Fruit fly (Drosophila melanogaster) whole organism, embryonic: ENCODE results near the gene blot.

ENCODE experiments used
- ATbp ChIP-seq: fragments of 200-800 bp; sonication (Bioruptor generic); optimal IDR thresholded peaks from 2 replicates; lab custom pipeline; 2017; ENCODE audit warnings: missing biosample characterization, mild to moderate bottlenecking, missing genetic modification characterization, missing genetic modification reagents
- Abd-B ChIP-seq: fragments of 200-800 bp; sonication (Bioruptor generic); optimal IDR thresholded peaks from 2 replicates; lab custom pipeline; 2018; ENCODE audit warnings: missing biosample characterization, mild to moderate bottlenecking, missing genetic modification characterization, moderate library complexity
- CG11093 ChIP-seq: fragments of 200-800 bp; sonication (Bioruptor generic); IDR thresholded peaks from 3 replicates; pipeline ENCODE4 v1.3.6; 2022; ENCODE audit warnings: missing biosample characterization, missing genetic modification characterization
- CG11695 ChIP-seq: fragments of 200-800 bp; sonication (Bioruptor generic); IDR thresholded peaks from 3 replicates; pipeline ENCODE4 v1.3.6; 2022; ENCODE audit warnings: missing biosample characterization, missing genetic modification characterization
- CG12769 ChIP-seq: fragments of 200-800 bp; sonication (Bioruptor generic); optimal IDR thresholded peaks from 2 replicates; lab custom pipeline; 2019; ENCODE audit warnings: missing biosample characterization, mild to moderate bottlenecking, missing genetic modification characterization, moderate library complexity
- CG13775 ChIP-seq: fragments of 200-800 bp; sonication (Bioruptor generic); optimal IDR thresholded peaks from 3 replicates; lab custom pipeline; 2017; ENCODE audit warnings: missing biosample characterization, mild to moderate bottlenecking, missing genetic modification characterization
- CG1529 ChIP-seq: fragments of 200-800 bp; sonication (Bioruptor generic); optimal IDR thresholded peaks from 3 replicates; lab custom pipeline; 2018; ENCODE audit warnings: missing biosample characterization, missing genetic modification characterization
- CG15479 ChIP-seq: fragments of 200-800 bp; sonication (Bioruptor generic); optimal IDR thresholded peaks from 3 replicates; lab custom pipeline; 2019; ENCODE audit warnings: missing biosample characterization, mild to moderate bottlenecking, missing genetic modification characterization, moderate library complexity
- CG17612 ChIP-seq: fragments of 200-800 bp; sonication (Bioruptor generic); IDR thresholded peaks from 2 replicates; pipeline ENCODE4 v1.3.6; 2022; ENCODE audit warnings: missing biosample characterization, missing genetic modification characterization
- CG2116 ChIP-seq: fragments of 200-800 bp; sonication (Bioruptor generic); optimal IDR thresholded peaks from 3 replicates; lab custom pipeline; 2018; ENCODE audit warnings: missing biosample characterization, mild to moderate bottlenecking, missing genetic modification characterization
- CG2202 ChIP-seq: fragments of 200-800 bp; sonication (Bioruptor generic); optimal IDR thresholded peaks from 2 replicates; lab custom pipeline; 2018; ENCODE audit warnings: missing biosample characterization, mild to moderate bottlenecking, missing genetic modification characterization
- CG2712 ChIP-seq: fragments of 200-800 bp; optimal IDR thresholded peaks from 3 replicates; lab custom pipeline; 2019; ENCODE audit warnings: missing biosample characterization, mild to moderate bottlenecking, missing genetic modification characterization, moderate library complexity
- CG30431 ChIP-seq: fragments of 200-800 bp; sonication (Bioruptor generic); optimal IDR thresholded peaks from 2 replicates; lab custom pipeline; 2017; ENCODE audit warnings: missing biosample characterization, missing genetic modification characterization
- CG33557 ChIP-seq: fragments of 200-800 bp; sonication (Bioruptor generic); optimal IDR thresholded peaks from 2 replicates; lab custom pipeline; 2019; ENCODE audit warnings: missing biosample characterization, mild to moderate bottlenecking, missing genetic modification characterization, moderate library complexity
- CG34422 ChIP-seq: fragments of 200-800 bp; sonication (Bioruptor generic); IDR thresholded peaks from 3 replicates; pipeline ENCODE4 v1.3.6; 2022; ENCODE audit warnings: missing biosample characterization, missing genetic modification characterization
- CG4360 ChIP-seq: fragments of 200-800 bp; sonication (Bioruptor generic); IDR thresholded peaks from 2 replicates; pipeline ENCODE4 v1.3.6; 2022; ENCODE audit warnings: missing biosample characterization, missing genetic modification characterization
- CG8765 ChIP-seq: fragments of 200-800 bp; sonication (Bioruptor generic); IDR thresholded peaks from 2 replicates; pipeline ENCODE4 v1.3.6; 2022; ENCODE audit warnings: missing biosample characterization, missing genetic modification characterization
- CTCF ChIP-seq: fragments of 200-800 bp; sonication (Bioruptor generic); optimal IDR thresholded peaks from 2 replicates; lab custom pipeline; 2017; ENCODE audit warnings: missing biosample characterization, mild to moderate bottlenecking, missing genetic modification characterization, moderate library complexity
- Drgx ChIP-seq: fragments of 200-800 bp; sonication (Bioruptor generic); IDR thresholded peaks from 2 replicates; pipeline ENCODE4 v1.3.6; 2022; ENCODE audit warnings: missing biosample characterization, missing genetic modification characterization
- Ets65A ChIP-seq: fragments of 200-800 bp; sonication (Bioruptor generic); peaks from one replicate; lab custom pipeline; 2016; ENCODE audit warnings: missing biosample characterization, missing genetic modification characterization
- Ets97D ChIP-seq: fragments of 200-800 bp; sonication (Bioruptor generic); optimal IDR thresholded peaks from 3 replicates; lab custom pipeline; 2016; ENCODE audit warnings: missing biosample characterization, missing genetic modification characterization
- GATAe ChIP-seq: fragments of 200-800 bp; sonication (Bioruptor generic); conservative IDR thresholded peaks from 2 replicates; pipeline ENCODE4 v1.3.6; 2022; ENCODE audit warnings: missing biosample characterization, missing genetic modification characterization
- Hmx ChIP-seq: fragments of 200-800 bp; sonication (Bioruptor generic); optimal IDR thresholded peaks from 2 replicates; lab custom pipeline; 2016; ENCODE audit warnings: missing biosample characterization, missing genetic modification characterization
- Hr51 ChIP-seq, 2 experiments: fragments of 200-800 bp; sonication (Bioruptor generic); optimal IDR thresholded peaks; 2 replicates in 1 of 2; 3 replicates in 1 of 2; lab custom pipeline; 2016 to 2018; ENCODE audit warnings: missing biosample characterization in 2 of 2, missing genetic modification characterization in 2 of 2, mild to moderate bottlenecking in 1 of 2, moderate library complexity in 1 of 2
- Mes4 ChIP-seq: fragments of 200-800 bp; sonication (Bioruptor generic); optimal IDR thresholded peaks from 2 replicates; lab custom pipeline; 2016; ENCODE audit warnings: missing biosample characterization, missing genetic modification characterization
- NFAT ChIP-seq: fragments of 200-800 bp; sonication (Bioruptor generic); IDR thresholded peaks from 2 replicates; pipeline ENCODE4 v1.3.6; 2022; ENCODE audit warnings: missing biosample characterization, missing genetic modification characterization
- Sry-β ChIP-seq: fragments of 200-800 bp; sonication (Bioruptor generic); optimal IDR thresholded peaks from 2 replicates; lab custom pipeline; 2018; ENCODE audit warnings: missing biosample characterization, mild to moderate bottlenecking, missing genetic modification characterization, moderate library complexity
- al ChIP-seq: fragments of 200-800 bp; sonication (Bioruptor generic); IDR thresholded peaks from 2 replicates; pipeline ENCODE4 v1.3.6; 2022; ENCODE audit warnings: missing biosample characterization, missing genetic modification characterization
- amos ChIP-seq: fragments of 200-800 bp; sonication (Bioruptor generic); IDR thresholded peaks from 2 replicates; pipeline ENCODE4 v1.3.6; 2022; ENCODE audit warnings: missing biosample characterization, missing genetic modification characterization; ENCODE audit not compliant: partially characterized antibody
- bab2 ChIP-seq: fragments of 200-800 bp; sonication (Bioruptor generic); optimal IDR thresholded peaks from 2 replicates; lab custom pipeline; 2016; ENCODE audit warnings: missing biosample characterization, missing genetic modification characterization
- btn ChIP-seq: fragments of 200-800 bp; sonication (Bioruptor generic); optimal IDR thresholded peaks from 2 replicates; lab custom pipeline; 2016; ENCODE audit warnings: missing biosample characterization, missing genetic modification characterization
- chinmo ChIP-seq: fragments of 200-800 bp; sonication (Bioruptor generic); IDR thresholded peaks from 4 replicates; pipeline ENCODE4 v1.3.6; 2022; ENCODE audit warnings: missing biosample characterization, missing genetic modification characterization; ENCODE audit not compliant: partially characterized antibody
- esg ChIP-seq: fragments of 200-800 bp; sonication (Bioruptor generic); conservative IDR thresholded peaks from 2 replicates; pipeline ENCODE4 v1.3.6; 2022; ENCODE audit warnings: missing biosample characterization, missing genetic modification characterization
- gcm ChIP-seq: fragments of 200-800 bp; sonication (Bioruptor generic); optimal IDR thresholded peaks from 2 replicates; lab custom pipeline; 2019; ENCODE audit warnings: missing biosample characterization, mild to moderate bottlenecking, missing genetic modification characterization, moderate library complexity
- grau ChIP-seq: fragments of 200-800 bp; optimal IDR thresholded peaks from 3 replicates; lab custom pipeline; 2019; ENCODE audit warnings: missing biosample characterization, mild to moderate bottlenecking, missing genetic modification characterization, moderate library complexity
- lbe ChIP-seq: fragments of 200-800 bp; sonication (Bioruptor generic); optimal IDR thresholded peaks from 2 replicates; lab custom pipeline; 2016; ENCODE audit warnings: missing biosample characterization, mild to moderate bottlenecking, missing genetic modification characterization
- lola ChIP-seq, 3 experiments: fragments of >200 bp in 2 of 3; fragments of 200-800 bp in 1 of 3; sonication (Bioruptor generic) in 1 of 3; optimal IDR thresholded peaks; 2 replicates each; lab custom pipeline; 2017 to 2019; ENCODE audit warnings: missing biosample characterization in 3 of 3, missing genetic modification characterization in 3 of 3, mild to moderate bottlenecking in 1 of 3, moderate library complexity in 1 of 3
- nerfin-2 ChIP-seq: fragments of 200-800 bp; sonication (Bioruptor generic); IDR thresholded peaks from 2 replicates; pipeline ENCODE4 v1.3.6; 2022; ENCODE audit warnings: missing biosample characterization, missing genetic modification characterization; ENCODE audit not compliant: partially characterized antibody
- rib ChIP-seq: fragments of 200-800 bp; sonication (Bioruptor generic); IDR thresholded peaks from 2 replicates; pipeline ENCODE4 v1.3.6; 2022; ENCODE audit warnings: missing biosample characterization, missing genetic modification characterization
- salm ChIP-seq: fragments of 200-800 bp; sonication (Bioruptor generic); optimal IDR thresholded peaks from 2 replicates; lab custom pipeline; 2018; ENCODE audit warnings: missing biosample characterization, mild to moderate bottlenecking, missing genetic modification characterization
- shn ChIP-seq: fragments of 200-800 bp; sonication (Bioruptor generic); optimal IDR thresholded peaks from 3 replicates; lab custom pipeline; 2016; ENCODE audit warnings: missing biosample characterization, missing genetic modification characterization
- sim ChIP-seq: fragments of 200-800 bp; sonication (Bioruptor generic); IDR thresholded peaks from 2 replicates; pipeline ENCODE4 v1.3.6; 2022; ENCODE audit warnings: missing biosample characterization, missing genetic modification characterization
- sima ChIP-seq: fragments of 200-800 bp; sonication (Bioruptor generic); optimal IDR thresholded peaks from 2 replicates; lab custom pipeline; 2016; ENCODE audit warnings: missing biosample characterization, missing genetic modification characterization
- ssp ChIP-seq: fragments of 200-800 bp; sonication (Bioruptor generic); IDR thresholded peaks from 2 replicates; pipeline ENCODE4 v1.3.6; 2022; ENCODE audit warnings: missing biosample characterization, missing genetic modification characterization
- trem ChIP-seq: fragments of 200-800 bp; optimal IDR thresholded peaks from 3 replicates; lab custom pipeline; 2019; ENCODE audit warnings: missing biosample characterization, mild to moderate bottlenecking, missing genetic modification characterization, moderate library complexity
- unc-4 ChIP-seq: fragments of 200-800 bp; sonication (Bioruptor generic); IDR thresholded peaks from 2 replicates; pipeline ENCODE4 v1.3.6; 2022; ENCODE audit warnings: missing biosample characterization, missing genetic modification characterization; ENCODE audit not compliant: partially characterized antibody
- vfl ChIP-seq: fragments of 200-800 bp; sonication (Bioruptor generic); optimal IDR thresholded peaks from 2 replicates; lab custom pipeline; 2016; ENCODE audit warnings: missing biosample characterization, missing genetic modification characterization

blot gene

DNA sequence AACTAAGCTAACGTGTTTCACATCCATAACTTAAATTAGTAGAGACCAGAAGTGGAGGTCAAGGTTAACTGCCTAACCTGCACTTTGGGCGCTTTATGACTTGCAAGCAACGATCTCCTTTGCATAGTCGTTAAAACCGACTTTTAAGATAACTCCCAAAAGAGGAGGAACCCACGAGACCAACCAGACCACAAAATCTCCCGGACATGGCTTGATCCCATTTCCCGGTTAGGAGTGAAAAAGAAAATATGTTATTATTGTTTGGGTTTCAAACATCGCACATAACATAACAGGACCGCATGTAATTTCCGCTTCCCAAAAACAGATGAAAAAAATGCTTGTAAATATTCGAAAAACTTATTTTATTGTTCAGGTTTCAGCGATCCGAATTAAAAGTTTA, 38.0 kb downstream of the blot start:
- 0 out of 4 replicates have a peak, but pooled peaks have one; percentile 30 for TF ChIP-seq chinmo (GFP tag; lab: Robert Waterston, UW)
- TF ChIP-seq lola (GFP tag; optimal IDR thresholded peaks at IDR 0.05; lab: Kevin White, UChicago): no peak
- peak; percentile 91 for TF ChIP-seq Ets65A
- TF ChIP-seq CG12769: peak; percentile 20
- no peak for TF ChIP-seq shn (GFP tag; lab: Kevin White, UChicago)

DNA sequence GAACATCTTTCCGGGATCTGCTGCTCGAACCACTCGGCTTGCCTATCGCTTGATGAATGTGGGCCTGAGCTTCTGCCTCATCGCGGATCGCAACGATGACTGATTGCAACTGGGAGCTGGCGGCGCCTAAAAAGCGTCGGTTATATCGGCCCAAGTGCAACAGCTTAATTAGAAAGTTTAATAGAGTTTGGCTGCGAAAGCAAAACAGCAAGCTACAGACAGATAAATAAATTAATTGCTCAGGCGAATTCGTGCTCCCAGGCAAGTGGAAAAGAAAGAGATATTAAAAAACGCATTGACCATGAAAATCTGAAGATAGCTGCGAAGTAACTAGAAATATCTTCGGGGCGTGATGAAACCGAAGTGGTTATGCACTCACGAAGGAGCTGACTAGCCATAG, 38.7 kb downstream of the blot start, which contains the start of gene CG13728:
Gene CG13728 (minus strand): TSS at position 101 of the 400 bp plus-strand sequence.
- peak; percentile 84 for TF ChIP-seq Ets65A
- TF ChIP-seq CG8765 (GFP tag; lab: Robert Waterston, UW): no peak
- no peak for TF ChIP-seq NFAT (GFP tag; lab: Robert Waterston, UW)
- TF ChIP-seq Hmx: no peak
- TF ChIP-seq sima (GFP tag; lab: Kevin White, UChicago): no peak

DNA sequence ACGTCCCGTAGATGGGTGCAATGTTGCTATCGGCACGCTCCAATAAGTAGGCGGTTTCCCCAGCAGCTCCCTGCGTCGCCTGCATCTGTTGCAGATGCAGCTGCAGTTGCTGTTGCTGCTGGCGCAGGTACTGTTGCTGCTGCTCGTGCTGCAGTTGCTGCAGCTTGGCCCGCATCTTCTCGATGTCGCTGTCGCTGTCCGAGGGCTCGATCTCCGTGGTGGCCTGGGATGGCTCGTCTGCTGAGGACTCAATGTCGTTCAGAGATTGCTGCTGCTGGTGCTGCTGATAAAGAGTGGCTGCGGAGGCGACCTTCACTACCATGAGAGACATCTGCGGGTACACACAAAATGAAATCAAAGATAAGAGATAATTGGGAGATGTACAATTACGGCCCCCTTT, 39.3 kb downstream of the blot start:
- TF ChIP-seq ssp (GFP tag; lab: Robert Waterston, UW): 0 out of 2 replicates have a peak, but pooled peaks have one; percentile 7
- no peak for TF ChIP-seq CG13775 (GFP tag; lab: Kevin White, UChicago)
- TF ChIP-seq CG17612: no peak
- peak; percentile 91 for TF ChIP-seq gcm

DNA sequence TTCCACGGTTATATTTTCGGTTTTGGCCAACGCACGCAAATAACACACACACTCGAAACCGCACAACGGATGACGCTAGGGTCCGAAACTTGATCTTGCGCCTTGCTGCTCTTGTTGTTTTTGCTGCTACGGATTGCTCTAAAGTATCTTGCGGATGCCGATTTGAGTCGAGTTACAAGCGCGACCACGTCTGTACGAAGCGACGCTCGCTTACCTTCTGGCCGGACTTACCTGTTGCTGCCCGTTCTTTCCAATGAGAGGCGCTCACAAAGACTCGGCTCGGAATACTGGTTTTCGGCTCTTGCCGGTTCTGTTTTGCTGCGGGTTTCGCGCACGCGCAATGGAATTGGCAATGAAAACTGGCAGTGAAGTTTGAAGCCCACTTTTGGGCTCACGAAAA, 42.0 kb downstream of the blot start, which contains the start of gene Cad74A:
Gene Cad74A (minus strand): TSS at position 220 of the 400 bp plus-strand sequence.
- TF ChIP-seq esg (GFP tag; lab: Robert Waterston, UW): no peak
- no peak for TF ChIP-seq GATAe (GFP tag; lab: Robert Waterston, UW)
- TF ChIP-seq Sry-β (GFP tag; lab: Kevin White, UChicago): no peak
- no peak for TF ChIP-seq sima (GFP tag; lab: Kevin White, UChicago)
- TF ChIP-seq CTCF: peak; percentile 23
- TF ChIP-seq CG11695 (GFP tag; lab: Robert Waterston, UW): no peak
- TF ChIP-seq CG2712 (tag; lab: Kevin White, UChicago): peak; percentile 20
- TF ChIP-seq amos: peak; percentile 44; the same call in 1 of the 2 replicates
- no peak for TF ChIP-seq CG1529 (GFP tag; lab: Kevin White, UChicago)
- no peak for TF ChIP-seq nerfin-2
- TF ChIP-seq lbe (GFP tag; lab: Kevin White, UChicago): no peak
- no peak for TF ChIP-seq salm (tag; lab: Kevin White, UChicago)
- 0 out of 2 replicates have a peak, but pooled peaks have one; percentile 15 for TF ChIP-seq unc-4 (GFP tag; lab: Robert Waterston, UW)
- TF ChIP-seq btn (GFP tag; lab: Kevin White, UChicago): no peak
- TF ChIP-seq sim (GFP tag; lab: Robert Waterston, UW): 0 out of 2 replicates have a peak, but pooled peaks have one; percentile 52
- no peak for TF ChIP-seq CG2202
- TF ChIP-seq CG34422: peak; percentile 70; the same call in 1 of the 3 replicates
- no peak for TF ChIP-seq Hr51 (GFP tag; optimal IDR thresholded peaks at IDR 0.05; lab: Kevin White, UChicago)
- no peak for TF ChIP-seq vfl
- peak; percentile 61 for TF ChIP-seq CG4360 (GFP tag; lab: Robert Waterston, UW)
- no peak for TF ChIP-seq CG33557 (GFP tag; lab: Kevin White, UChicago)
- TF ChIP-seq grau (tag; lab: Kevin White, UChicago): no peak
- no peak for TF ChIP-seq CG30431 (GFP tag; lab: Kevin White, UChicago)
- no peak for TF ChIP-seq CG11093 (GFP tag; lab: Robert Waterston, UW)
- no peak for TF ChIP-seq bab2 (GFP tag; lab: Kevin White, UChicago)
- no peak for TF ChIP-seq Ets97D (GFP tag; lab: Kevin White, UChicago)
- TF ChIP-seq Drgx (GFP tag; lab: Robert Waterston, UW): peak; percentile 38
- peak; percentile 81 for TF ChIP-seq CG15479 (GFP tag; lab: Kevin White, UChicago)
- no peak for TF ChIP-seq Abd-B (GFP tag; lab: Kevin White, UChicago)
- no peak for TF ChIP-seq Mes4 (GFP tag; lab: Kevin White, UChicago)
- TF ChIP-seq rib: peak; percentile 76
- TF ChIP-seq al (GFP tag; lab: Robert Waterston, UW): no peak
- TF ChIP-seq CG2116 (GFP tag; lab: Kevin White, UChicago): no peak
- no peak for TF ChIP-seq ATbp (GFP tag; lab: Kevin White, UChicago)
- no peak for TF ChIP-seq trem (tag; lab: Kevin White, UChicago)
